Worm (Caenorhabditis elegans): ENCODE measurements around the gene M117.6.

M117.6 gene

ce11 chrIV:11855900-11856660, 28.2 kb upstream of the M117.6 start, which contains the start of gene ech-2:
ech-2 (minus strand) TSS chrIV:11856351.
- TF ChIP-seq peb-1 (tag; optimal IDR thresholded peaks at IDR 0.05): no peak
- TF ChIP-seq ceh-16 (tag; optimal IDR thresholded peaks at IDR 0.05): no peak
- no peak for TF ChIP-seq ama-1 (optimal IDR thresholded peaks at IDR 0.05)
- no peak for TF ChIP-seq R02D3.7 (tag; optimal IDR thresholded peaks at IDR 0.05)
- TF ChIP-seq dmd-4 (tag; optimal IDR thresholded peaks at IDR 0.05): no peak
- TF ChIP-seq C34F6.9 (tag; optimal IDR thresholded peaks at IDR 0.05): peak; percentile 15
- no peak for TF ChIP-seq blmp-1 (tag; optimal IDR thresholded peaks at IDR 0.05; ENCODE audit: insufficient read depth)
- TF ChIP-seq sma-3 (GFP tag; optimal IDR thresholded peaks at IDR 0.05): no peak
- TF ChIP-seq mab-5 (tag; optimal IDR thresholded peaks at IDR 0.05): no peak
- TF ChIP-seq elt-1 (tag; optimal IDR thresholded peaks at IDR 0.05): no peak
- TF ChIP-seq lsy-2 (tag; optimal IDR thresholded peaks at IDR 0.05): peak in 1 of 2 experiments; percentile 37
- TF ChIP-seq elt-3 (tag; optimal IDR thresholded peaks at IDR 0.05): no peak
- no peak for TF ChIP-seq nhr-21 (tag; optimal IDR thresholded peaks at IDR 0.05)
- no peak for TF ChIP-seq sem-4 (tag; optimal IDR thresholded peaks at IDR 0.05)
- no peak for TF ChIP-seq nhr-12 (tag; optimal IDR thresholded peaks at IDR 0.05)
- no peak for TF ChIP-seq nhr-237 (tag; optimal IDR thresholded peaks at IDR 0.05)
- TF ChIP-seq aly-2 (tag; optimal IDR thresholded peaks at IDR 0.05): no peak
- no peak for TF ChIP-seq ztf-1 (GFP tag; conservative IDR thresholded peaks at IDR 0.05)
- TF ChIP-seq snpc-4 (tag; optimal IDR thresholded peaks at IDR 0.05): peak; percentile 20
- TF ChIP-seq skn-1 (tag; optimal IDR thresholded peaks at IDR 0.05): no peak
- TF ChIP-seq crh-2 (tag; optimal IDR thresholded peaks at IDR 0.05): no peak
- no peak for TF ChIP-seq nhr-11 (tag; optimal IDR thresholded peaks at IDR 0.05)
- TF ChIP-seq fos-1 (tag; optimal IDR thresholded peaks at IDR 0.05): no peak
- no peak for TF ChIP-seq unc-39 (tag; optimal IDR thresholded peaks at IDR 0.05)
- TF ChIP-seq lin-13 (GFP tag; optimal IDR thresholded peaks at IDR 0.05): no peak
- no peak for TF ChIP-seq ZK546.5 (tag; optimal IDR thresholded peaks at IDR 0.05)
- TF ChIP-seq unc-55 (GFP tag; optimal IDR thresholded peaks at IDR 0.05): peak; percentile 41
- TF ChIP-seq nhr-23 (tag; optimal IDR thresholded peaks at IDR 0.05): no peak
- no peak for TF ChIP-seq ztf-4 (tag; optimal IDR thresholded peaks at IDR 0.05)

- TF ChIP-seq mdl-1 (tag; optimal IDR thresholded peaks at IDR 0.05): no peak
- no peak for TF ChIP-seq fos-1 (tag; optimal IDR thresholded peaks at IDR 0.05)
- no peak for TF ChIP-seq unc-39 (tag; optimal IDR thresholded peaks at IDR 0.05)
- no peak for TF ChIP-seq skn-1 (tag; optimal IDR thresholded peaks at IDR 0.05)
- TF ChIP-seq nhr-129 (tag; optimal IDR thresholded peaks at IDR 0.05): no peak
- TF ChIP-seq nhr-23 (tag; optimal IDR thresholded peaks at IDR 0.05): no peak
- no peak for TF ChIP-seq nhr-237 (tag; optimal IDR thresholded peaks at IDR 0.05)
These were observed 27.5 kb upstream of the M117.6 start for ce11 chrIV:11855424-11855823.

- TF ChIP-seq mdl-1 (tag; optimal IDR thresholded peaks at IDR 0.05) (no peak), nhr-129 (tag; optimal IDR thresholded peaks at IDR 0.05) (peak; percentile 75), nhr-21 (tag; optimal IDR thresholded peaks at IDR 0.05) (peak; percentile 15), C34F6.9 (tag; optimal IDR thresholded peaks at IDR 0.05) (peak; percentile 84), lin-13 (GFP tag; optimal IDR thresholded peaks at IDR 0.05) (peak; percentile 69), lsy-2 (tag; optimal IDR thresholded peaks at IDR 0.05) (peak in 1 of 2 experiments; percentile 72), F13H6.1 (tag; optimal IDR thresholded peaks at IDR 0.05) (peak; percentile 30), sma-3 (GFP tag; optimal IDR thresholded peaks at IDR 0.05) (peak; percentile 41), unc-55 (GFP tag; optimal IDR thresholded peaks at IDR 0.05) (peak; percentile 40), crh-2 (tag; optimal IDR thresholded peaks at IDR 0.05) (no peak), ZK546.5 (tag; optimal IDR thresholded peaks at IDR 0.05) (no peak)
These were observed 26.9 kb upstream of the M117.6 start, which contains the start of gene tag-30 for ce11 chrIV:11854777-11855176. tag-30 (minus strand) TSS chrIV:11855159.

ce11 chrIV:11851882-11852281, 24.0 kb upstream of the M117.6 start, which contains the start of gene F38H4.5:
F38H4.5 (plus strand) TSS chrIV:11852182.
- no peak for TF ChIP-seq nhr-23 (tag; optimal IDR thresholded peaks at IDR 0.05)
- TF ChIP-seq sem-4 (tag; optimal IDR thresholded peaks at IDR 0.05): no peak
- TF ChIP-seq nhr-6 (tag; optimal IDR thresholded peaks at IDR 0.05): no peak
- TF ChIP-seq ztf-4 (tag; optimal IDR thresholded peaks at IDR 0.05): no peak
- TF ChIP-seq sma-9 (GFP tag; optimal IDR thresholded peaks at IDR 0.05): no peak
- TF ChIP-seq sma-9 (tag; optimal IDR thresholded peaks at IDR 0.05): no peak
- no peak for TF ChIP-seq R02D3.7 (tag; optimal IDR thresholded peaks at IDR 0.05)
- no peak for TF ChIP-seq F13H6.1 (tag; optimal IDR thresholded peaks at IDR 0.05)
- TF ChIP-seq fos-1 (tag; optimal IDR thresholded peaks at IDR 0.05): no peak
